Fruit fly (Drosophila melanogaster): ENCODE data around the gene CG12522.

- TF ChIP-seq insv (optimal IDR thresholded peaks at IDR 0.05): no peak
- no peak for TF ChIP-seq h (optimal IDR thresholded peaks at IDR 0.05)
- TF ChIP-seq Sin3A (optimal IDR thresholded peaks at IDR 0.05): no peak
- no peak for TF ChIP-seq psq (optimal IDR thresholded peaks at IDR 0.05)
Measured at dm6 chr3L:11107432-11107831, 603 bp upstream of the CG12522 start, which contains the start of gene CG32073.
